Fruit fly (Drosophila melanogaster) whole organism, embryonic: ENCODE results near the gene CG15728.
A peak's percentile ranks its signal among the peaks of the same experiment; 100 is the strongest.

Experiments used
- C15 ChIP-seq: fragments of 200-800 bp; sonication (Bioruptor generic); IDR thresholded peaks from 3 replicates; pipeline ENCODE4 v1.3.6; 2022; ENCODE audit warnings: missing biosample characterization, missing genetic modification characterization
- CG10209 ChIP-seq: fragments of 200-800 bp; sonication (Bioruptor generic); optimal IDR thresholded peaks from 3 replicates; lab custom pipeline; 2017; ENCODE audit warnings: missing biosample characterization, mild to moderate bottlenecking, missing genetic modification characterization, missing genetic modification reagents
- CG10462 ChIP-seq: fragments of 200-800 bp; sonication (Bioruptor generic); optimal IDR thresholded peaks from 2 replicates; lab custom pipeline; 2016; ENCODE audit warnings: missing biosample characterization, missing genetic modification characterization
- CG10959 ChIP-seq: fragments of 200-800 bp; sonication (Bioruptor generic); IDR thresholded peaks from 2 replicates; pipeline ENCODE4 v1.3.6; 2022; ENCODE audit warnings: missing biosample characterization, missing genetic modification characterization
- CG11504 ChIP-seq: fragments of 200-800 bp; sonication (Bioruptor generic); optimal IDR thresholded peaks from 3 replicates; lab custom pipeline; 2019; ENCODE audit warnings: missing biosample characterization, mild to moderate bottlenecking, missing genetic modification characterization, moderate library complexity
- CG12769 ChIP-seq: fragments of 200-800 bp; sonication (Bioruptor generic); optimal IDR thresholded peaks from 2 replicates; lab custom pipeline; 2019; ENCODE audit warnings: missing biosample characterization, mild to moderate bottlenecking, missing genetic modification characterization, moderate library complexity
- CG13624 ChIP-seq: fragments of 200-800 bp; sonication (Bioruptor generic); optimal IDR thresholded peaks from 2 replicates; lab custom pipeline; 2016; ENCODE audit warnings: missing biosample characterization, missing genetic modification characterization
- CG14050 ChIP-seq: fragments of 200-800 bp; sonication (Bioruptor generic); IDR thresholded peaks from 3 replicates; pipeline ENCODE4 v1.3.6; 2022; ENCODE audit warnings: missing biosample characterization, missing genetic modification characterization
- CG15696 ChIP-seq: fragments of 200-800 bp; sonication (Bioruptor generic); optimal IDR thresholded peaks from 2 replicates; lab custom pipeline; 2019; ENCODE audit warnings: missing biosample characterization, mild to moderate bottlenecking, missing genetic modification characterization, moderate library complexity
- CG17385 ChIP-seq: fragments of 200-800 bp; sonication (Bioruptor generic); optimal IDR thresholded peaks from 3 replicates; lab custom pipeline; 2018; ENCODE audit warnings: missing biosample characterization, mild to moderate bottlenecking, missing genetic modification characterization
- CG30403 ChIP-seq: fragments of 200-800 bp; sonication (Bioruptor generic); optimal IDR thresholded peaks from 3 replicates; lab custom pipeline; 2016; ENCODE audit warnings: missing biosample characterization, missing genetic modification characterization
- CG3281 ChIP-seq: fragments of 200-800 bp; sonication (Bioruptor generic); optimal IDR thresholded peaks from 3 replicates; lab custom pipeline; 2017; ENCODE audit warnings: missing biosample characterization, mild to moderate bottlenecking, missing genetic modification characterization
- CG33213 ChIP-seq: fragments of 200-800 bp; sonication (Bioruptor generic); optimal IDR thresholded peaks from 3 replicates; lab custom pipeline; 2016; ENCODE audit warnings: missing biosample characterization, missing genetic modification characterization
- CG3847 ChIP-seq: fragments of 200-800 bp; sonication (Bioruptor generic); IDR thresholded peaks from 2 replicates; pipeline ENCODE4 v1.3.6; 2022; ENCODE audit warnings: missing biosample characterization, missing genetic modification characterization
- CG3995 ChIP-seq: fragments of 200-800 bp; sonication (Bioruptor generic); optimal IDR thresholded peaks from 3 replicates; lab custom pipeline; 2016; ENCODE audit warnings: missing biosample characterization, missing genetic modification characterization
- CG4360 ChIP-seq: fragments of 200-800 bp; sonication (Bioruptor generic); IDR thresholded peaks from 2 replicates; pipeline ENCODE4 v1.3.6; 2022; ENCODE audit warnings: missing biosample characterization, missing genetic modification characterization
- CG4707 ChIP-seq: fragments of 200-800 bp; sonication (Bioruptor generic); optimal IDR thresholded peaks from 2 replicates; lab custom pipeline; 2018; ENCODE audit warnings: missing biosample characterization, mild to moderate bottlenecking, missing genetic modification characterization, moderate library complexity
- CG6654 ChIP-seq: fragments of 200-800 bp; sonication (Bioruptor generic); optimal IDR thresholded peaks from 2 replicates; lab custom pipeline; 2017; ENCODE audit warnings: missing biosample characterization, mild to moderate bottlenecking, missing genetic modification characterization
- CG7372 ChIP-seq: fragments of 200-800 bp; sonication (Bioruptor generic); IDR thresholded peaks from 2 replicates; pipeline ENCODE4 v1.3.6; 2022; ENCODE audit warnings: missing biosample characterization, missing genetic modification characterization
- CG8359 ChIP-seq: fragments of 200-800 bp; sonication (Bioruptor generic); optimal IDR thresholded peaks from 2 replicates; lab custom pipeline; 2017; ENCODE audit warnings: missing biosample characterization, mild to moderate bottlenecking, missing genetic modification characterization, borderline replicate concordance
- CG9817 ChIP-seq: fragments of 200-800 bp; sonication (Bioruptor generic); optimal IDR thresholded peaks from 2 replicates; lab custom pipeline; 2018; ENCODE audit warnings: missing biosample characterization, mild to moderate bottlenecking, missing genetic modification characterization, moderate library complexity
- CHES-1-like ChIP-seq: fragments of 200-800 bp; sonication (Bioruptor generic); optimal IDR thresholded peaks from 2 replicates; lab custom pipeline; 2016; ENCODE audit warnings: missing biosample characterization, missing genetic modification characterization
- CTCF ChIP-seq: fragments of 200-800 bp; sonication (Bioruptor generic); optimal IDR thresholded peaks from 2 replicates; lab custom pipeline; 2017; ENCODE audit warnings: missing biosample characterization, mild to moderate bottlenecking, missing genetic modification characterization, moderate library complexity
- CkIIα-i1 ChIP-seq: fragments of 200-800 bp; sonication (Bioruptor generic); IDR thresholded peaks from 2 replicates; pipeline ENCODE4 v1.3.6; 2022; ENCODE audit warnings: missing biosample characterization, missing genetic modification characterization
- Dip2 ChIP-seq: fragments of 200-800 bp; sonication (Bioruptor generic); IDR thresholded peaks from 2 replicates; pipeline ENCODE4 v1.3.6; 2022; ENCODE audit warnings: missing biosample characterization, missing genetic modification characterization
- Dref ChIP-seq: fragments of 200-800 bp; sonication (Bioruptor generic); IDR thresholded peaks from 2 replicates; pipeline ENCODE4 v1.3.6; 2022; ENCODE audit warnings: missing biosample characterization, missing genetic modification characterization
- HLH4C ChIP-seq: fragments of 200-800 bp; sonication (Bioruptor generic); IDR thresholded peaks from 3 replicates; pipeline ENCODE4 v1.3.6; 2022; ENCODE audit warnings: missing biosample characterization, missing genetic modification characterization; ENCODE audit not compliant: partially characterized antibody
- Hr39 ChIP-seq: fragments of >200 bp; optimal IDR thresholded peaks from 2 replicates; lab custom pipeline; 2017
- Oaz ChIP-seq: fragments of 200-800 bp; sonication (Bioruptor generic); IDR thresholded peaks from 2 replicates; pipeline ENCODE4 v1.3.6; 2022; ENCODE audit warnings: missing biosample characterization, missing genetic modification characterization
- Side ChIP-seq: fragments of 200-800 bp; sonication (Bioruptor generic); optimal IDR thresholded peaks from 2 replicates; lab custom pipeline; 2016; ENCODE audit warnings: missing biosample characterization, missing genetic modification characterization
- Sry-δ ChIP-seq: fragments of 200-800 bp; sonication (Bioruptor generic); optimal IDR thresholded peaks from 2 replicates; lab custom pipeline; 2016; ENCODE audit warnings: missing biosample characterization, missing genetic modification characterization
- bab2 ChIP-seq: fragments of 200-800 bp; sonication (Bioruptor generic); optimal IDR thresholded peaks from 2 replicates; lab custom pipeline; 2016; ENCODE audit warnings: missing biosample characterization, missing genetic modification characterization
- cato ChIP-seq: fragments of 200-800 bp; sonication (Bioruptor generic); optimal IDR thresholded peaks from 2 replicates; lab custom pipeline; 2016; ENCODE audit warnings: missing biosample characterization, missing genetic modification characterization, borderline replicate concordance
- chn ChIP-seq: fragments of 200-800 bp; sonication (Bioruptor generic); optimal IDR thresholded peaks from 2 replicates; lab custom pipeline; 2016; ENCODE audit warnings: missing biosample characterization, missing genetic modification characterization
- crc ChIP-seq: fragments of 200-800 bp; sonication (Bioruptor generic); optimal IDR thresholded peaks from 2 replicates; lab custom pipeline; 2016; ENCODE audit warnings: missing biosample characterization, missing genetic modification characterization
- crol ChIP-seq: fragments of 200-800 bp; sonication (Bioruptor generic); IDR thresholded peaks from 2 replicates; pipeline ENCODE4 v1.3.6; 2022; ENCODE audit warnings: missing biosample characterization, missing genetic modification characterization
- fd102C ChIP-seq: fragments of 200-800 bp; sonication (Bioruptor generic); optimal IDR thresholded peaks from 2 replicates; lab custom pipeline; 2018; ENCODE audit warnings: missing biosample characterization, mild to moderate bottlenecking, missing genetic modification characterization, moderate library complexity
- fu2 ChIP-seq: fragments of 200-800 bp; sonication (Bioruptor generic); optimal IDR thresholded peaks from 2 replicates; lab custom pipeline; 2016; ENCODE audit warnings: missing biosample characterization, missing genetic modification characterization
- gem ChIP-seq: fragments of 200-800 bp; sonication (Bioruptor generic); optimal IDR thresholded peaks from 2 replicates; lab custom pipeline; 2019; ENCODE audit warnings: missing biosample characterization, mild to moderate bottlenecking, missing genetic modification characterization, moderate library complexity
- hb ChIP-seq: fragments of 200-800 bp; sonication (Bioruptor generic); IDR thresholded peaks from 3 replicates; pipeline ENCODE4 v1.3.6; 2022; ENCODE audit warnings: missing biosample characterization, missing genetic modification characterization; ENCODE audit not compliant: partially characterized antibody
- her ChIP-seq: fragments of 200-800 bp; sonication (Bioruptor generic); optimal IDR thresholded peaks from 2 replicates; lab custom pipeline; 2016; ENCODE audit warnings: missing biosample characterization, missing genetic modification characterization
- nerfin-2 ChIP-seq: fragments of 200-800 bp; sonication (Bioruptor generic); IDR thresholded peaks from 2 replicates; pipeline ENCODE4 v1.3.6; 2022; ENCODE audit warnings: missing biosample characterization, missing genetic modification characterization; ENCODE audit not compliant: partially characterized antibody
- pan ChIP-seq, 4 experiments: fragments of >200 bp in 3 of 4; fragments of 200-800 bp in 1 of 4; sonication (Bioruptor generic) in 1 of 4; optimal IDR thresholded peaks in 3 of 4; IDR thresholded peaks in 1 of 4; 2 replicates each; pipeline versions ENCODE4 v1.3.6 to Lab custom; 2017 to 2022; ENCODE audit warnings: missing biosample characterization in 2 of 4, missing genetic modification characterization in 2 of 4, mixed read lengths in 1 of 4
- pfk ChIP-seq: fragments of 200-800 bp; sonication (Bioruptor generic); optimal IDR thresholded peaks from 2 replicates; lab custom pipeline; 2018; ENCODE audit warnings: missing biosample characterization, mild to moderate bottlenecking, missing genetic modification characterization, moderate library complexity
- ro ChIP-seq: fragments of 200-800 bp; sonication (Bioruptor generic); IDR thresholded peaks from 2 replicates; pipeline ENCODE4 v1.3.6; 2022; ENCODE audit warnings: missing biosample characterization, missing genetic modification characterization
- sqz ChIP-seq: fragments of 200-800 bp; sonication (Bioruptor generic); optimal IDR thresholded peaks from 3 replicates; lab custom pipeline; 2018; ENCODE audit warnings: missing biosample characterization, mild to moderate bottlenecking, missing genetic modification characterization
- tup ChIP-seq: fragments of 200-800 bp; sonication (Bioruptor generic); optimal IDR thresholded peaks from 2 replicates; lab custom pipeline; 2016; ENCODE audit warnings: missing biosample characterization, mild to moderate bottlenecking, missing genetic modification characterization, moderate library complexity
- unc-4 ChIP-seq: fragments of 200-800 bp; sonication (Bioruptor generic); IDR thresholded peaks from 2 replicates; pipeline ENCODE4 v1.3.6; 2022; ENCODE audit warnings: missing biosample characterization, missing genetic modification characterization; ENCODE audit not compliant: partially characterized antibody
- vnd ChIP-seq: fragments of 200-800 bp; sonication (Bioruptor generic); IDR thresholded peaks from 3 replicates; pipeline ENCODE4 v1.3.6; 2022; ENCODE audit warnings: missing biosample characterization, missing genetic modification characterization; ENCODE audit not compliant: partially characterized antibody
- z ChIP-seq: fragments of 200-800 bp; sonication (Bioruptor generic); IDR thresholded peaks from 3 replicates; pipeline ENCODE4 v1.3.6; 2022; ENCODE audit warnings: missing biosample characterization, missing genetic modification characterization

Gene CG15728

DNA sequence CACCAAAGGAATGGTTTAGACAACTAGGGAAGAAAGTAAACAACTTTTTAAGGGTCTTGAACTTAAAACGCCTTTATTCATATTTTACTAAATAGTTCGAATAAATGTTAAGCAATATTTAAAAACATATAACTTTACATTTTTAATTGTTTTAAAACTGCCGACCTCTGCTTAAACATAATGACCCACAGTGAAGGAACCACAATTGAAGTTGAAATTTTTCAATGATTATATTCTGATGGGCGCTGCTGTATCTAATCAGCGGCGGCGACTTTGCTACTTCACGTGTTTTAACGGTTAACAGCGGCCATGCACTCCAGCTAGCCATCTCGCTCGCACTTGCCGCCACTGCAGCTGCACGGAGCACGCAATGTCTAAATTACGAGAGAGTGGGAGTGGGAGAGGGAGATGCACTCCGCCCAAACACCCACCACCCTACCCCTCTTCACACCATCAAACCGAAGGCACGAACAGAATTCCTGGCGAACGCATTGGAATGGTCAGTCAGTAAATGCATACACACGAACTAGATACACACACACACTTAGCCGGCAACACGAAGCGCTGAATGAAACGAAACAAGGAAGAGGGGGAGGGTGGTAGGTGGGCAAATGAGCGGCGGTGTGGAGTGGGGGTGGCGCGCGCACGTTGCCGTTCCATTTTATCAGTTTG, 45.3 kb upstream of the CG15728 start (continued):
- TF ChIP-seq CG4707 (GFP tag; lab: Kevin White, UChicago) (no peak), sqz (GFP tag; lab: Kevin White, UChicago) (no peak), Dref (no peak), CkIIα-i1 (no peak), CG10209 (peak; percentile 67), vnd (GFP tag; lab: Robert Waterston, UW) (no peak), CG9817 (tag; lab: Kevin White, UChicago) (peak; percentile 45), unc-4 (no peak), C15 (GFP tag; lab: Robert Waterston, UW) (0 out of 3 replicates have a peak, but pooled peaks have one; percentile 13), gem (tag; lab: Kevin White, UChicago) (peak; percentile 86), chn (peak; percentile 32), CTCF (GFP tag; lab: Kevin White, UChicago) (no peak), bab2 (GFP tag; lab: Kevin White, UChicago) (peak; percentile 25), Sry-δ (no peak), her (no peak), nerfin-2 (no peak), pfk (GFP tag; lab: Kevin White, UChicago) (peak; percentile 81), CG6654 (GFP tag; lab: Kevin White, UChicago) (peak; percentile 24), CG3847 (GFP tag; lab: Robert Waterston, UW) (peak; percentile 28; the same call in 1 of the 2 replicates), cato (no peak), pan (optimal IDR thresholded peaks at IDR 0.05; lab: Kevin White, UChicago) (no peak), pan (GFP tag; optimal IDR thresholded peaks at IDR 0.05 in 1 of 2, IDR thresholded peaks at IDR 0.05 in 1 of 2) (no peak), CG12769 (tag; lab: Kevin White, UChicago) (no peak), ro (GFP tag; lab: Robert Waterston, UW) (no peak), CG3995 (no peak), CG14050 (GFP tag; lab: Robert Waterston, UW) (peak; percentile 26; the same call in 1 of the 3 replicates), Dip2 (no peak), Oaz (GFP tag; lab: Robert Waterston, UW) (0 out of 2 replicates have a peak, but pooled peaks have one; percentile 29), tup (GFP tag; lab: Kevin White, UChicago) (peak; percentile 1), crc (no peak), fd102C (GFP tag; lab: Kevin White, UChicago) (no peak), fu2 (GFP tag; lab: Kevin White, UChicago) (peak; percentile 33), Hr39 (lab: Kevin White, UChicago) (no peak), CG10462 (GFP tag; lab: Kevin White, UChicago) (peak; percentile 8), CG10959 (no peak), CG30403 (peak; percentile 63), CHES-1-like (GFP tag; lab: Kevin White, UChicago) (no peak), hb (GFP tag; lab: Robert Waterston, UW) (no peak), CG17385 (GFP tag; lab: Kevin White, UChicago) (peak; percentile 40), CG11504 (tag; lab: Kevin White, UChicago) (peak; percentile 81), CG33213 (GFP tag; lab: Kevin White, UChicago) (no peak), Side (no peak), CG7372 (GFP tag; lab: Robert Waterston, UW) (no peak), crol (GFP tag; lab: Robert Waterston, UW) (peak; percentile 99), CG15696 (tag; lab: Kevin White, UChicago) (no peak), CG4360 (no peak), CG8359 (peak; percentile 15), HLH4C (GFP tag; lab: Robert Waterston, UW) (no peak), CG13624 (GFP tag; lab: Kevin White, UChicago) (no peak), CG3281 (GFP tag; lab: Kevin White, UChicago) (peak; percentile 67), z (GFP tag; lab: Robert Waterston, UW) (no peak)
